Worm (Caenorhabditis elegans): ENCODE data around the gene arrd-11.
A peak's percentile ranks its signal among the peaks of the same experiment; 100 is the strongest.

arrd-11 gene

DNA sequence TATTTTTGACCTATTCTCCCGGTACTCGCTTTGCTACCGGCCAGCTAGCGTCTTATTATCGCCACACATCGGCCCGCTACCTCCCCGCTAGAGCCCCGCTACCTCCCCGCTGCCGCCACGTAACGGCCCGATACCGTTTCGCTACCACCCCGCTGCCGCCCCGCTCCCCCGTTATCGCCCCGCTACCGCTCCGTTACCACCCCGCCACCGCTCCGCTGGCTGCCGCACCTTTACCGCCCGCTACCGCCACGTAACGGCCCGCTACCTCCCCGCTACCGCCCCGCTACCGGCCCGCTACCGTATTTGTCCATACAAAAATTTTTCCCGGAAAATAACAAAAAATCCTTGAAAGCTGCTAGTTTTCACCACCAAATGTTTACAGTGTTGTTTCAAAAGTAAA lies 22.4 kb downstream of the arrd-11 start:
- TF ChIP-seq R02D3.7 (tag; optimal IDR thresholded peaks at IDR 0.05) (no peak), mbf-1 (tag; optimal IDR thresholded peaks at IDR 0.05) (no peak), ztf-11 (tag; optimal IDR thresholded peaks at IDR 0.05) (no peak), peb-1 (tag; optimal IDR thresholded peaks at IDR 0.05) (no peak), lin-11 (tag; optimal IDR thresholded peaks at IDR 0.05) (no peak), elt-3 (tag; optimal IDR thresholded peaks at IDR 0.05) (no peak), crh-2 (tag; optimal IDR thresholded peaks at IDR 0.05) (no peak), nhr-25 (tag; optimal IDR thresholded peaks at IDR 0.05) (no peak), nhr-21 (tag; optimal IDR thresholded peaks at IDR 0.05) (no peak), mdl-1 (tag; optimal IDR thresholded peaks at IDR 0.05) (no peak)

DNA sequence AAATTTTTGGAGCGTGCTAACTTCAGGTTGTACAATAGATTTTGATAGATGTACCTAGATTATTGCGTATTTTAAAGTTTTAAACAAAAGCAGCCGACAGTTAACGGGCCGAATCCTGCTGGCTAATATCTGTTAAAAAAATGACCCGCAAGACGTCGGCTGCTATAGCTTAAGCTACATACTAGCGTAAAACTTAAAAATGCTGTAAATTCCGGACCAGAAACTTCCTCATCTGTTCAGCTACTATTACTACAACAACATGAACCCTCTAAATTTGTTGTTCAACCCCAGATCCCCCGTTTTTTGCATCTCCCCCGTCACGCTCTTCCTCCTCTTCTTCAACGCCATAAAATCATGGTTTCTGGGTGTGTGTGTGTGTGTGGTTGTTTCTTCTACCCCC lies 23.7 kb downstream of the arrd-11 start:
- TF ChIP-seq R02D3.7 (tag; optimal IDR thresholded peaks at IDR 0.05) (no peak), dmd-4 (tag; optimal IDR thresholded peaks at IDR 0.05) (no peak), sem-4 (tag; optimal IDR thresholded peaks at IDR 0.05) (no peak), elt-3 (tag; optimal IDR thresholded peaks at IDR 0.05) (no peak), ztf-4 (tag; optimal IDR thresholded peaks at IDR 0.05) (no peak)

DNA sequence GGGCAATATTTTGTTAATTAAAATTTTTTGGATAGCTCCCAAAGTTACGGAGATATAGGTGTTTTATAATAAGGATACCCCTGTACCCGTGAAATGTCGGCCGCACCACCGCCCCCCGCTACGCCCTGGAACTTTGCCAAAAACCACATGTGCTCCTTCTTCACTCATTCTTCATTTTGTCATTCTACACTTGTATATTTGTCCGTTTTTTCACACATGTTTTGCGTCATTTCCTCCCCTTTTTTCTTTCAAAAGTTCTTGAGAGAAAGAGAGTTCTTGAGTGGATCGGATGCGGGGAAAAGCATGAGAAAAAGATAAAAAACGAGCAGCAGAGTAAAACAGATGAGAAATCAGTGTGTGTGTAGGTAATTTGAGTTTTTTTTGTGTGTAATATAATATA lies 25.6 kb downstream of the arrd-11 start:
- TF ChIP-seq nhr-10 (tag; optimal IDR thresholded peaks at IDR 0.05) (no peak), nhr-23 (tag; optimal IDR thresholded peaks at IDR 0.05) (no peak), ama-1 (optimal IDR thresholded peaks at IDR 0.05) (no peak), lsy-2 (tag; optimal IDR thresholded peaks at IDR 0.05) (no peak), nhr-77 (tag; optimal IDR thresholded peaks at IDR 0.05) (no peak), gmeb-1 (tag; optimal IDR thresholded peaks at IDR 0.05) (no peak), nhr-6 (tag; optimal IDR thresholded peaks at IDR 0.05) (no peak), F13H6.1 (tag; optimal IDR thresholded peaks at IDR 0.05) (peak; percentile 42), ztf-4 (tag; optimal IDR thresholded peaks at IDR 0.05) (no peak), lin-39 (tag; optimal IDR thresholded peaks at IDR 0.05) (no peak), nhr-237 (tag; optimal IDR thresholded peaks at IDR 0.05) (no peak), ztf-1 (GFP tag; conservative IDR thresholded peaks at IDR 0.05) (no peak), unc-55 (GFP tag; optimal IDR thresholded peaks at IDR 0.05) (no peak), snpc-4 (tag; optimal IDR thresholded peaks at IDR 0.05) (peak; percentile 32), nhr-129 (tag; optimal IDR thresholded peaks at IDR 0.05) (no peak)

DNA sequence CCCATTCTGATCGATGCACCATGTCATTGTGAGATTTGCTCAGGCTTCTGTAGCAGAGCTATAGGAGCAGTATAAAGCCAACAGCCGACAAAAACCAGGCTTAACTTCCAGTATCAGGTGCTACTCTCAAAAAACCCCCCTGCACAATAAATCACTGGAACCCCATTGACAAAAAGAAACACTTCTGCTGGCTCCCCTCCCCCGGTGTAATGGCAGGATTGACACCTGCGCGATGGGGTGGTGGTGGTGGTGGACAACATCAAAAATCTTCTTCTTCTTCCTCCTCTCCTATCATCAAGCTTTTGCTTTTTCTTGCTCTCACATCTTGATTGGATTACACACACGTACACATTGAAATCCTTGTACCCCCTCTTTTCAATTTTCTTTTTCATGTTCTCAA lies 26.5 kb downstream of the arrd-11 start:
- TF ChIP-seq lin-39 (tag; optimal IDR thresholded peaks at IDR 0.05) = no peak

DNA sequence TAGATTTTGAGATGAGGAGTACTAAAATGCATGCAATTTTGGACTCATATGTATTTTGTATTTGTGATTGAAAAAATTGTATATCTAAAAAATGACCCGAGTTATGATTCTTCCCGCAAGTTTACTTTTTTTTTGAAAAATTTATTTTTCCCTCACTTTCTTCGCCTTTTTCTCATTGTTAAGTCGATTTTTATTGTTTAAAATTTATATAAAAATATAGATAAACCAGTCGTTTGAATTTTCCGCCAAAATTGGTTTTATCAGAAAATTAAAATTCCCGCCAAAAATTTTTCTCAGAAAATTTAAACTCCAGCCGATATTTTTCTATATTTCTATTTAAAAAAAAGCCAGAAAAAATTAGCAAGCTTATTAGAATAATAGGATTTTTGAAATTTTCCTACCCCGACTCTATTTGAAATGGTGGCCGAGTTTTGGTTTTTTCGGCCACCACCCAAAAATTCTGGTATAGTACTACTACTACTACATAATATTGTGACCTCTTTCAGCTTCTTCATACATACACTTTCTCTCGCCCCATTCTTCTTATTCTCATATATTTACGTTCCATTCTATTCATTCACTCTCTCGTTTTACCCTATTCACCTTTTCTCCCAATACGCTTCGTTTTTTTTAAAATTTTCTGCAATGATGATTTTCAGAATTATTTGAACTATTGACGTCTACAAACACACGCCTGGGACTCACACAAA lies 28.5 kb downstream of the arrd-11 start, which contains the start of gene ZK131.11:
Gene ZK131.11 (plus strand): TSS at position 660 of the 710 bp plus-strand sequence.
- no peak for TF ChIP-seq sma-3 (GFP tag; optimal IDR thresholded peaks at IDR 0.05)

DNA sequence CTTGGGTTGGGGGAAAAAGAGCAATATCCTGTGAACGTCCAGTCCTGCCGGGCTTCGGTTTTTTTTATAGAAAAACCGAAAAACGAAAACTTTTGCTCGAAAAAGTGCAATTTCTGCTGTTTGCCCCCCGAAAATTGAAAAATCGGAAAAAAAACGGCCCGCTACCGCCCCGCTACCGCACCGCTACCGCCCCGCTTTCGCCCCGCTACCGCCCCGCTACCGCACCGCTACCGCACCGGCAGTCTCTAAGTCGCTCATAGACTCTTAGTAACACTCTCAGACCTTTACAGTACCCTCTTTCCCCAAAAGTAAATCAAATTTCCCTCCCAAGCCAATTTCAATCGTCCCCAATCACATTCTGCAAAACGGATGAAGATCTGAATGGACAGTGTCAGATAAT lies 31.9 kb downstream of the arrd-11 start:
- TF ChIP-seq ZK546.5 (tag; optimal IDR thresholded peaks at IDR 0.05) = no peak
- TF ChIP-seq elt-1 (tag; optimal IDR thresholded peaks at IDR 0.05) = no peak
- no peak for TF ChIP-seq F13H6.1 (tag; optimal IDR thresholded peaks at IDR 0.05)
- TF ChIP-seq fos-1 (tag; optimal IDR thresholded peaks at IDR 0.05) = no peak
- no peak for TF ChIP-seq unc-39 (tag; optimal IDR thresholded peaks at IDR 0.05)
- no peak for TF ChIP-seq skn-1 (tag; optimal IDR thresholded peaks at IDR 0.05)
- no peak for TF ChIP-seq aly-2 (tag; optimal IDR thresholded peaks at IDR 0.05)

All from whole organism, L2 larva.